Fruit fly (Drosophila melanogaster) whole organism, adult: ENCODE measurements around the gene asl.
A peak's percentile ranks its signal among the peaks of the same experiment; 100 is the strongest.

Experiments
- CG11617 ChIP-seq: fragments of 200-800 bp; sonication (Bioruptor generic); optimal IDR thresholded peaks from 2 replicates; lab custom pipeline; 2017; ENCODE audit warnings: mild to moderate bottlenecking, missing biosample characterization, missing genetic modification reagents, missing genetic modification characterization
- CG12768 ChIP-seq: fragments of 200-800 bp; sonication (Bioruptor generic); optimal IDR thresholded peaks from 2 replicates; lab custom pipeline; 2017; ENCODE audit warnings: missing biosample characterization, missing genetic modification characterization, mild to moderate bottlenecking, moderate library complexity, missing genetic modification reagents
- CG14711 ChIP-seq: fragments of 200-800 bp; sonication (Bioruptor generic); optimal IDR thresholded peaks from 2 replicates; lab custom pipeline; 2018; ENCODE audit warnings: missing biosample characterization, mild to moderate bottlenecking, missing genetic modification characterization, moderate library complexity
- CG1620 ChIP-seq: fragments of 200-800 bp; sonication (Bioruptor generic); optimal IDR thresholded peaks from 2 replicates; lab custom pipeline; 2016; ENCODE audit warnings: missing biosample characterization, missing genetic modification characterization
- CG33017 ChIP-seq: fragments of 200-800 bp; sonication (Bioruptor generic); optimal IDR thresholded peaks from 2 replicates; lab custom pipeline; 2018; ENCODE audit warnings: missing biosample characterization, mild to moderate bottlenecking, missing genetic modification characterization, moderate library complexity
- CG5204 ChIP-seq: fragments of 200-800 bp; sonication (Bioruptor generic); optimal IDR thresholded peaks from 2 replicates; lab custom pipeline; 2016; ENCODE audit warnings: missing biosample characterization, missing genetic modification characterization
- CG7045 ChIP-seq: fragments of 200-800 bp; sonication (Bioruptor generic); optimal IDR thresholded peaks from 2 replicates; lab custom pipeline; 2017; ENCODE audit warnings: missing biosample characterization, mild to moderate bottlenecking, missing genetic modification characterization
- CG7101 ChIP-seq: fragments of 200-800 bp; sonication (Bioruptor generic); optimal IDR thresholded peaks from 2 replicates; lab custom pipeline; 2018; ENCODE audit warnings: missing biosample characterization, mild to moderate bottlenecking, missing genetic modification characterization, moderate library complexity
- Clk ChIP-seq: fragments of 200-800 bp; sonication (Bioruptor generic); optimal IDR thresholded peaks from 2 replicates; lab custom pipeline; 2017; ENCODE audit warnings: missing biosample characterization, missing genetic modification characterization
- Crg-1 ChIP-seq: fragments of 200-800 bp; sonication (Bioruptor generic); optimal IDR thresholded peaks from 2 replicates; lab custom pipeline; 2016; ENCODE audit warnings: missing biosample characterization, missing genetic modification characterization
- Hr96 ChIP-seq: fragments of 200-800 bp; sonication (Bioruptor generic); optimal IDR thresholded peaks from 2 replicates; lab custom pipeline; 2016; ENCODE audit warnings: missing biosample characterization, missing genetic modification characterization
- Mnt ChIP-seq: fragments of 200-800 bp; sonication (Bioruptor generic); optimal IDR thresholded peaks from 2 replicates; lab custom pipeline; 2016; ENCODE audit warnings: missing biosample characterization, mild to moderate bottlenecking, missing genetic modification characterization
- bab1 ChIP-seq: fragments of 200-800 bp; sonication (Bioruptor generic); optimal IDR thresholded peaks from 3 replicates; lab custom pipeline; 2019; ENCODE audit warnings: missing biosample characterization, mild to moderate bottlenecking, missing genetic modification characterization, moderate library complexity
- cic ChIP-seq: fragments of 200-800 bp; sonication (Bioruptor generic); optimal IDR thresholded peaks from 2 replicates; lab custom pipeline; 2017; ENCODE audit warnings: missing biosample characterization, mild to moderate bottlenecking, missing genetic modification characterization, moderate library complexity
- cnc ChIP-seq, 2 experiments: fragments of >200 bp; optimal IDR thresholded peaks; 2 replicates each; lab custom pipeline; 2017
- kay ChIP-seq: fragments of 200-800 bp; sonication (Bioruptor generic); peaks from one replicate; lab custom pipeline; 2016; ENCODE audit warnings: missing biosample characterization, missing genetic modification characterization, borderline replicate concordance
- ovo ChIP-seq: fragments of 200-800 bp; sonication (Bioruptor generic); optimal IDR thresholded peaks from 2 replicates; lab custom pipeline; 2016; ENCODE audit warnings: missing biosample characterization, missing genetic modification characterization
- pad ChIP-seq: fragments of 200-800 bp; sonication (Bioruptor generic); optimal IDR thresholded peaks from 3 replicates; lab custom pipeline; 2017; ENCODE audit warnings: missing biosample characterization, missing genetic modification characterization, mild to moderate bottlenecking, moderate library complexity, missing genetic modification reagents
- tj ChIP-seq: fragments of 200-800 bp; sonication (Bioruptor generic); optimal IDR thresholded peaks from 3 replicates; lab custom pipeline; 2017; ENCODE audit warnings: missing biosample characterization, mild to moderate bottlenecking, missing genetic modification characterization, moderate library complexity
- toe ChIP-seq: fragments of 200-800 bp; sonication (Bioruptor generic); optimal IDR thresholded peaks from 2 replicates; lab custom pipeline; 2016; ENCODE audit warnings: missing biosample characterization, missing genetic modification characterization

asl gene

dm6 chr3R:5573883-5574282 lies 32.5 kb downstream of the asl start:
- no peak for TF ChIP-seq kay (GFP tag; lab: Kevin White, UChicago)
- TF ChIP-seq Crg-1, result no peak
- no peak for TF ChIP-seq toe (GFP tag; lab: Kevin White, UChicago)
- TF ChIP-seq Mnt (GFP tag; lab: Kevin White, UChicago), result no peak
- TF ChIP-seq Hr96 (GFP tag; lab: Kevin White, UChicago), result no peak
- no peak for TF ChIP-seq tj (GFP tag; lab: Kevin White, UChicago)
- TF ChIP-seq CG12768 (GFP tag; lab: Kevin White, UChicago), result no peak

dm6 chr3R:5572900-5573665 lies 33.3 kb downstream of the asl start:
- TF ChIP-seq tj (GFP tag; lab: Kevin White, UChicago), result peak; percentile 61
- no peak for TF ChIP-seq Crg-1

- TF ChIP-seq CG33017 (tag; lab: Kevin White, UChicago) (no peak), cic (GFP tag; lab: Kevin White, UChicago) (peak; percentile 45)
Measured at dm6 chr3R:5571756-5572155, 34.6 kb downstream of the asl start.

- TF ChIP-seq cic (GFP tag; lab: Kevin White, UChicago) (peak; percentile 66), cnc (optimal IDR thresholded peaks at IDR 0.05; lab: Kevin White, UChicago) (no peak)
Measured at dm6 chr3R:5571437-5571750, 34.9 kb downstream of the asl start.

- TF ChIP-seq toe (GFP tag; lab: Kevin White, UChicago), result no peak
- peak; percentile 25 for TF ChIP-seq CG12768 (GFP tag; lab: Kevin White, UChicago)
- TF ChIP-seq Hr96 (GFP tag; lab: Kevin White, UChicago), result no peak
- TF ChIP-seq CG14711 (tag; lab: Kevin White, UChicago), result peak; percentile 11
- peak; percentile 37 for TF ChIP-seq tj (GFP tag; lab: Kevin White, UChicago)
- peak; percentile 4 for TF ChIP-seq CG11617 (GFP tag; lab: Kevin White, UChicago)
- TF ChIP-seq pad (GFP tag; lab: Kevin White, UChicago), result peak; percentile 34
- peak; percentile 58 for TF ChIP-seq kay (GFP tag; lab: Kevin White, UChicago)
- TF ChIP-seq bab1, result no peak
- TF ChIP-seq CG5204, result no peak
- no peak for TF ChIP-seq ovo
Measured at dm6 chr3R:5570635-5571436, 35.5 kb downstream of the asl start, which contains the start of gene CRMP. Gene CRMP, plus strand, starts transcription at chr3R:5571108.

dm6 chr3R:5568590-5568989 lies 37.8 kb downstream of the asl start, which contains the start of the genes CG2931 and Rheb:
Gene CG2931, minus strand, starts transcription at chr3R:5568615.
Gene Rheb, plus strand, starts transcription at chr3R:5568921.
- TF ChIP-seq CG1620 (peak; percentile 81), Mnt (GFP tag; lab: Kevin White, UChicago) (peak; percentile 77), CG33017 (tag; lab: Kevin White, UChicago) (peak; percentile 35), bab1 (peak; percentile 85), kay (GFP tag; lab: Kevin White, UChicago) (no peak), CG7045 (GFP tag; lab: Kevin White, UChicago) (peak; percentile 36), cnc (optimal IDR thresholded peaks at IDR 0.05; lab: Kevin White, UChicago) (no peak), tj (GFP tag; lab: Kevin White, UChicago) (peak; percentile 57), Crg-1 (no peak), pad (GFP tag; lab: Kevin White, UChicago) (peak; percentile 42), ovo (peak; percentile 69), CG14711 (tag; lab: Kevin White, UChicago) (peak; percentile 65), cic (GFP tag; lab: Kevin White, UChicago) (peak; percentile 13), CG11617 (GFP tag; lab: Kevin White, UChicago) (peak; percentile 66), CG12768 (GFP tag; lab: Kevin White, UChicago) (peak; percentile 44), CG7101 (tag; lab: Kevin White, UChicago) (peak; percentile 70), Hr96 (GFP tag; lab: Kevin White, UChicago) (peak; percentile 64), CG5204 (no peak), toe (GFP tag; lab: Kevin White, UChicago) (no peak), Clk (GFP tag; lab: Kevin White, UChicago) (peak; percentile 44)

- TF ChIP-seq cnc (optimal IDR thresholded peaks at IDR 0.05; lab: Kevin White, UChicago), result peak in 1 of 2 experiments; percentile 9
- TF ChIP-seq CG33017 (tag; lab: Kevin White, UChicago), result peak; percentile 91
- peak; percentile 68 for TF ChIP-seq Mnt (GFP tag; lab: Kevin White, UChicago)
- peak; percentile 89 for TF ChIP-seq CG7101 (tag; lab: Kevin White, UChicago)
- no peak for TF ChIP-seq CG1620
- TF ChIP-seq pad (GFP tag; lab: Kevin White, UChicago), result peak; percentile 56
- TF ChIP-seq CG12768 (GFP tag; lab: Kevin White, UChicago), result peak; percentile 87
- no peak for TF ChIP-seq Crg-1
- TF ChIP-seq Hr96 (GFP tag; lab: Kevin White, UChicago), result peak; percentile 69
- peak; percentile 35 for TF ChIP-seq tj (GFP tag; lab: Kevin White, UChicago)
- TF ChIP-seq CG11617 (GFP tag; lab: Kevin White, UChicago), result peak; percentile 80
- TF ChIP-seq toe (GFP tag; lab: Kevin White, UChicago), result no peak
- no peak for TF ChIP-seq CG5204
- no peak for TF ChIP-seq ovo
- TF ChIP-seq CG7045 (GFP tag; lab: Kevin White, UChicago), result peak; percentile 87
- TF ChIP-seq kay (GFP tag; lab: Kevin White, UChicago), result no peak
- peak; percentile 71 for TF ChIP-seq Clk (GFP tag; lab: Kevin White, UChicago)
- peak; percentile 62 for TF ChIP-seq bab1
- TF ChIP-seq CG14711 (tag; lab: Kevin White, UChicago), result peak; percentile 89
- peak; percentile 88 for TF ChIP-seq cic (GFP tag; lab: Kevin White, UChicago)
Measured at dm6 chr3R:5565623-5566022, 40.7 kb downstream of the asl start.
